Worm (Caenorhabditis elegans): ENCODE results near the gene C49G7.12.

DNA sequence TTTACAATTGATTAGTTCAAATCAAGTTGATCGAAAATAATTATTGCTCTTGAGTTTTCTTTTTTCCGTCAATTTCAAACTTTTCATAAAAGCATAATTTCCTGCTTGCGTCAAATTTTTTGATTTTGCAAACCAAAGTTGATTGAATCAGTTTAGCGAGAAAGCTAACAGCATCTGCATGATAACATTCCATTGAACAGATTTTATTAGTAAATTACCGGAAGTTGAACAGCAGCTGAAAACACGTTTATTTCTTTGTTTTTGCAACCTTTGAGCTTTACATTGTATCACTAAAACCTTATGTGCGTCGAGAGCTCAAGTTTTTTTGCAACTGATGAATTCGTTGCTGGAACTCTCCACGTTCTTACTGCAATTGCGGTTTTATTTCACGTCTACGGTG lies 9.3 kb downstream of the C49G7.12 start, which contains the start of gene srh-169:
- TF ChIP-seq ref-1 (GFP tag; conservative IDR thresholded peaks at IDR 0.05): no peak
- TF ChIP-seq T22C8.4 (GFP tag; IDR thresholded peaks at IDR 0.05): no peak
- no peak for TF ChIP-seq flt-1 (GFP tag; IDR thresholded peaks at IDR 0.05)
- no peak for TF ChIP-seq klf-2 (GFP tag; conservative IDR thresholded peaks at IDR 0.05)
- TF ChIP-seq ztf-29 (GFP tag; IDR thresholded peaks at IDR 0.05): no peak
- no peak for TF ChIP-seq cog-1 (tag; optimal IDR thresholded peaks at IDR 0.05)
- no peak for TF ChIP-seq ztf-23 (GFP tag; IDR thresholded peaks at IDR 0.05)

Data from whole organism, midembryonic.